Fruit fly (Drosophila melanogaster): ENCODE results near the gene CG11786.

Gene CG11786

DNA sequence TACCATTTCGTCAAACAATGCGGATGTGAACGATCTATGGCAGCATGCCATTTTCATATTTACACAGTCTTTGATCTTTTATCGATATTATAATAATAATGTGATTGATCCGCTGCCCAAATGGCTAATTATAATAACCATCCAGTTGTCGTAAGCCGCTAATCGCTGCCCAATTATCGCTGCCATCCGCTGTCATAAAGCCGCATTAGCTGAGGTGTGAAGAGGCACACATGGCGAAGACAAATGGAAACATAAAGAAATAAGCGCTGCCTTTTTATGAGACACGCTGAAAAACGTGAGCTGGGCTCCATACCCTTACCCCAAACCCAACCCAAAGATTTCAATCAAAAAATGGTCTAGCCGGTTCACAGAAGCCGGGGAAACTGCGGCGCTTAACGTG lies 34.1 kb upstream of the CG11786 start:
- TF ChIP-seq Mio (GFP tag; optimal IDR thresholded peaks at IDR 0.05), result no peak

DNA sequence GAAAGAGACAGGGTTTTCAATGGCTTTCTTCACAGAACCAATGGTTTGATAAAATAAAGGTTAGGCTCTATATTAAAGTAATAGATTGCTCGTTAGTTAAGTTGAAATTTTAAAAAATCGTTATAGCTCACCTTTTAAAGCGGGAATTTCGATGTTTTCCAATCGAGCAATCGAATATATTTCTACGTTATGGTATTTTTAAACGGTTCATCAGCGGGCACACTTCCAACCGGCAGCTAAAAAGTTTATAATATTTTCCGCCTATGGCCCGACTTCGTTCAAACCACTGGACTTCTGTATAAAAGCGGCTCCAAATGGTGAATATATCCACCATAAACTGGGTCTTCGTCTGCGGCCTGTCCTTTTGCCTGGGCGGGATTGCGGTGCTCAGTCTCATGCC lies 23.1 kb upstream of the CG11786 start, which contains the start of gene beta4GalT7:
beta4GalT7 (plus strand) TSS at position 201 of the 400 bp plus-strand sequence.
- TF ChIP-seq Vsx2 (GFP tag; optimal IDR thresholded peaks at IDR 0.05; ENCODE audit: partially characterized antibody), result no peak
- no peak for TF ChIP-seq foxo (GFP tag; optimal IDR thresholded peaks at IDR 0.05)
- TF ChIP-seq tai (GFP tag; optimal IDR thresholded peaks at IDR 0.05), result no peak
- TF ChIP-seq usp (GFP tag; optimal IDR thresholded peaks at IDR 0.05), result no peak
- no peak for TF ChIP-seq Abd-B (GFP tag; optimal IDR thresholded peaks at IDR 0.05)
- TF ChIP-seq dl (GFP tag; optimal IDR thresholded peaks at IDR 0.05; ENCODE audit: insufficient read depth in 1 of 2, partially characterized antibody in 2 of 2), result no peak
- TF ChIP-seq woc (GFP tag; optimal IDR thresholded peaks at IDR 0.05), result no peak
- TF ChIP-seq br (GFP tag; optimal IDR thresholded peaks at IDR 0.05), result no peak
- no peak for TF ChIP-seq fru (GFP tag; optimal IDR thresholded peaks at IDR 0.05)
- no peak for TF ChIP-seq GATAd (GFP tag; optimal IDR thresholded peaks at IDR 0.05)
- no peak for TF ChIP-seq lola (GFP tag; optimal IDR thresholded peaks at IDR 0.05)
- TF ChIP-seq psq (GFP tag; optimal IDR thresholded peaks at IDR 0.05), result no peak
- TF ChIP-seq pan (optimal IDR thresholded peaks at IDR 0.05), result no peak
- TF ChIP-seq jim (GFP tag; optimal IDR thresholded peaks at IDR 0.05), result no peak
- no peak for TF ChIP-seq sv (GFP tag; optimal IDR thresholded peaks at IDR 0.05)
- TF ChIP-seq dsf (GFP tag; optimal IDR thresholded peaks at IDR 0.05; ENCODE audit: borderline replicate concordance), result no peak
- TF ChIP-seq h (GFP tag; optimal IDR thresholded peaks at IDR 0.05), result no peak
- no peak for TF ChIP-seq Dfd (GFP tag; optimal IDR thresholded peaks at IDR 0.05)
- TF ChIP-seq Sp1 (GFP tag; optimal IDR thresholded peaks at IDR 0.05), result no peak

DNA sequence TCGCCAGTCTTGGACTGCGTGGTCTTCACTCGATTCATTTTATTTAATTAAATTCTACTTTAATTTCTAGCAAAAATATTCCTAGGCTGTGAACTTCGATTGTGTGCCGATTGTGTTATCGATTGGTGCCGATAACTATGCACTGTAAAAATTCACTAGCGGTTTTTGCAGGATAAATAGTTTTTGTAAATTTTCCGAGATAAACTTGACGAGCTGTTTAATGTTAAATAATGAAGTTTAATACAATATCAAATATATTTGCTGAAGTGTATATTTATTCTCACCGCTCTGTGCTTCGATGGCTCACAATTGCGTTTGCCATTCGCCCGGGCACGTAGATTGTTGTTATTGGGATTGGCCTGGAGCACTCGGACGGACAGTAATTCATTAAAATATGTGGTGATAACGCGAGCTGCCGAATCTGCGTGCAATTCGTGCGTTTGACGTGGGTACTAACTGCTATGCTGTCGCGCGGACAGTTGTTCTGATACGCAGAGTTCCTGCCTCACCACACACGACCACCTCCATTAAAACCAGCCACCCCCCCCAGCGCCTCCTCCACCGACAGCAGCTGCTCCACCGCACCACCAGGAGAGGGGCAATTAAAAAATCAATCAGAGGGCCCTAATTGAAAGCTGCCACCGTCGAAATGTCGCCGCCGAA lies 21.1 kb upstream of the CG11786 start, which contains the start of the genes EMC6 and Hr96:
EMC6 (minus strand) TSS at position 123 of the 663 bp plus-strand sequence.
Hr96 (plus strand) TSS at position 341 of the 663 bp plus-strand sequence.
- peak; percentile 54 for TF ChIP-seq Vsx2 (GFP tag; optimal IDR thresholded peaks at IDR 0.05; ENCODE audit: partially characterized antibody)
- no peak for TF ChIP-seq Hnf4 (GFP tag; optimal IDR thresholded peaks at IDR 0.05)
- peak; percentile 85 for TF ChIP-seq dsf (GFP tag; optimal IDR thresholded peaks at IDR 0.05; ENCODE audit: borderline replicate concordance)
- TF ChIP-seq HLH106 (tag; optimal IDR thresholded peaks at IDR 0.05), result peak; percentile 92
- peak; percentile 14 to 94 for TF ChIP-seq foxo (GFP tag; optimal IDR thresholded peaks at IDR 0.05)
- TF ChIP-seq CG32264 (GFP tag; optimal IDR thresholded peaks at IDR 0.05), result peak; percentile 87
- TF ChIP-seq sv (GFP tag; optimal IDR thresholded peaks at IDR 0.05), result peak; percentile 95
- TF ChIP-seq fru (GFP tag; optimal IDR thresholded peaks at IDR 0.05), result peak; percentile 93
- TF ChIP-seq tai (GFP tag; optimal IDR thresholded peaks at IDR 0.05), result no peak
- no peak for TF ChIP-seq brk (GFP tag; optimal IDR thresholded peaks at IDR 0.05)
- TF ChIP-seq N (GFP tag; optimal IDR thresholded peaks at IDR 0.05), result no peak
- TF ChIP-seq Sp1 (GFP tag; optimal IDR thresholded peaks at IDR 0.05), result peak; percentile 90
- TF ChIP-seq Hr83 (GFP tag; optimal IDR thresholded peaks at IDR 0.05; ENCODE audit: poor library complexity, severe bottlenecking), result peak; percentile 98
- no peak for TF ChIP-seq pan (optimal IDR thresholded peaks at IDR 0.05)
- TF ChIP-seq sage (GFP tag; optimal IDR thresholded peaks at IDR 0.05), result no peak
- TF ChIP-seq jim (GFP tag; optimal IDR thresholded peaks at IDR 0.05), result peak; percentile 70
- no peak for TF ChIP-seq Dfd (GFP tag; optimal IDR thresholded peaks at IDR 0.05)
- peak; percentile 60 for TF ChIP-seq Mio (GFP tag; optimal IDR thresholded peaks at IDR 0.05)
- peak; percentile 85 for TF ChIP-seq woc (GFP tag; optimal IDR thresholded peaks at IDR 0.05)
- no peak for TF ChIP-seq dl (GFP tag; optimal IDR thresholded peaks at IDR 0.05; ENCODE audit: insufficient read depth in 1 of 2, partially characterized antibody in 2 of 2)
- peak; percentile 46 for TF ChIP-seq Myc (optimal IDR thresholded peaks at IDR 0.05)
- no peak for TF ChIP-seq Dif (GFP tag; optimal IDR thresholded peaks at IDR 0.05; ENCODE audit: partially characterized antibody)
- TF ChIP-seq CG9705 (GFP tag; optimal IDR thresholded peaks at IDR 0.05), result peak; percentile 88
- TF ChIP-seq lola (GFP tag; optimal IDR thresholded peaks at IDR 0.05), result no peak
- TF ChIP-seq Hr78 (GFP tag; optimal IDR thresholded peaks at IDR 0.05), result no peak
- TF ChIP-seq ey (GFP tag; optimal IDR thresholded peaks at IDR 0.05), result peak; percentile 92
- no peak for TF ChIP-seq CrebA (GFP tag; optimal IDR thresholded peaks at IDR 0.05; ENCODE audit: borderline replicate concordance)
- TF ChIP-seq usp (GFP tag; optimal IDR thresholded peaks at IDR 0.05), result no peak
- peak; percentile 84 for TF ChIP-seq GATAd (GFP tag; optimal IDR thresholded peaks at IDR 0.05)
- TF ChIP-seq br (GFP tag; optimal IDR thresholded peaks at IDR 0.05), result peak; percentile 93
- peak; percentile 83 for TF ChIP-seq psq (GFP tag; optimal IDR thresholded peaks at IDR 0.05)
- TF ChIP-seq Rel (GFP tag; optimal IDR thresholded peaks at IDR 0.05), result no peak
- peak; percentile 76 for TF ChIP-seq Rel (tag; optimal IDR thresholded peaks at IDR 0.05)
- peak; percentile 93 for TF ChIP-seq Jra (GFP tag; optimal IDR thresholded peaks at IDR 0.05)
- no peak for TF ChIP-seq Abd-B (GFP tag; optimal IDR thresholded peaks at IDR 0.05)
- peak; percentile 95 for TF ChIP-seq h (GFP tag; optimal IDR thresholded peaks at IDR 0.05)
- peak; percentile 87 for TF ChIP-seq OdsH (GFP tag; optimal IDR thresholded peaks at IDR 0.05)
- peak; percentile 94 for TF ChIP-seq rgr (GFP tag; optimal IDR thresholded peaks at IDR 0.05)
- TF ChIP-seq dmrt93B (GFP tag; optimal IDR thresholded peaks at IDR 0.05), result no peak
